Fruit fly (Drosophila melanogaster): Measurements from ENCODE around the gene comt.
A peak's percentile ranks its signal among the peaks of the same experiment; 100 is the strongest.

Gene comt

dm6 chrX:13251310-13251709 is 7.5 kb upstream of the comt start (continued):
- TF ChIP-seq CG31441 (GFP tag; IDR thresholded peaks at IDR 0.05) (peak; percentile 73), CG6854 (GFP tag; optimal IDR thresholded peaks at IDR 0.05) (peak; percentile 44), CG18619 (GFP tag; optimal IDR thresholded peaks at IDR 0.05) (peak; percentile 45), Opbp (GFP tag; IDR thresholded peaks at IDR 0.05; ENCODE audit: partially characterized antibody) (no peak), CG6689 (GFP tag; IDR thresholded peaks at IDR 0.05) (peak; percentile 85), Oaz (GFP tag; IDR thresholded peaks at IDR 0.05) (0 out of 2 replicates have a peak, but pooled peaks have one; percentile 46), CG7928 (GFP tag; optimal IDR thresholded peaks at IDR 0.05) (peak; percentile 44), CG14710 (tag; optimal IDR thresholded peaks at IDR 0.05) (peak; percentile 36), CG9932 (GFP tag; IDR thresholded peaks at IDR 0.05) (peak; percentile 70), CG5180 (GFP tag; optimal IDR thresholded peaks at IDR 0.05) (peak; percentile 73), BtbVII (GFP tag; optimal IDR thresholded peaks at IDR 0.05) (peak; percentile 61), sd (tag; optimal IDR thresholded peaks at IDR 0.05) (peak; percentile 31), CG7357 (GFP tag; IDR thresholded peaks at IDR 0.05) (peak; percentile 70), fd102C (GFP tag; optimal IDR thresholded peaks at IDR 0.05) (no peak), pita (GFP tag; optimal IDR thresholded peaks at IDR 0.05) (no peak), Doc2 (GFP tag; IDR thresholded peaks at IDR 0.05) (peak; percentile 56), MESR4 (GFP tag; optimal IDR thresholded peaks at IDR 0.05) (no peak), odd (GFP tag; optimal IDR thresholded peaks at IDR 0.05) (peak; percentile 28), klu (GFP tag; IDR thresholded peaks at IDR 0.05) (0 out of 2 replicates have a peak, but pooled peaks have one; percentile 45), lab (GFP tag; optimal IDR thresholded peaks at IDR 0.05) (peak; percentile 79), dysf (GFP tag; IDR thresholded peaks at IDR 0.05) (peak; percentile 86), Blimp-1 (GFP tag; optimal IDR thresholded peaks at IDR 0.05) (peak; percentile 77), CG30020 (tag; optimal IDR thresholded peaks at IDR 0.05) (peak; percentile 1), Taf1 (GFP tag; IDR thresholded peaks at IDR 0.05) (peak; percentile 23; the same call in 1 of the 2 replicates), ewg (GFP tag; optimal IDR thresholded peaks at IDR 0.05) (peak; percentile 69), Sry-δ (GFP tag; optimal IDR thresholded peaks at IDR 0.05) (peak; percentile 40), CG12104 (GFP tag; optimal IDR thresholded peaks at IDR 0.05) (peak; percentile 19), CG17802 (tag; optimal IDR thresholded peaks at IDR 0.05) (peak; percentile 46), CG15696 (tag; optimal IDR thresholded peaks at IDR 0.05) (no peak), CG1529 (GFP tag; optimal IDR thresholded peaks at IDR 0.05) (peak; percentile 30), CG10366 (GFP tag; IDR thresholded peaks at IDR 0.05) (peak; percentile 83), tap (tag; optimal IDR thresholded peaks at IDR 0.05) (peak; percentile 84), sc (optimal IDR thresholded peaks at IDR 0.05) (no peak), sc (GFP tag; optimal IDR thresholded peaks at IDR 0.05) (peak; percentile 47), Ada2b (GFP tag; IDR thresholded peaks at IDR 0.05) (peak; percentile 81), Hr39 (optimal IDR thresholded peaks at IDR 0.05) (no peak), CG2678 (tag; optimal IDR thresholded peaks at IDR 0.05) (peak; percentile 89)

dm6 chrX:13253062-13253724 is 5.6 kb upstream of the comt start:
- TF ChIP-seq CG4282 (GFP tag; optimal IDR thresholded peaks at IDR 0.05) (no peak), knrl (GFP tag; IDR thresholded peaks at IDR 0.05; ENCODE audit: partially characterized antibody) (no peak), pum (GFP tag; optimal IDR thresholded peaks at IDR 0.05) (peak; percentile 17), CG11398 (GFP tag; optimal IDR thresholded peaks at IDR 0.05) (no peak), Atf-2 (GFP tag; optimal IDR thresholded peaks at IDR 0.05) (no peak), CG12219 (GFP tag; optimal IDR thresholded peaks at IDR 0.05) (no peak), CG17912 (GFP tag; optimal IDR thresholded peaks at IDR 0.05) (no peak), fd64A (GFP tag; optimal IDR thresholded peaks at IDR 0.05) (no peak), ato (GFP tag; IDR thresholded peaks at IDR 0.05; ENCODE audit: partially characterized antibody) (no peak), CG12769 (tag; optimal IDR thresholded peaks at IDR 0.05) (peak; percentile 66), CG7963 (GFP tag; IDR thresholded peaks at IDR 0.05; ENCODE audit: partially characterized antibody) (no peak), CTCF (GFP tag; optimal IDR thresholded peaks at IDR 0.05) (no peak), unpg (GFP tag; optimal IDR thresholded peaks at IDR 0.05) (peak; percentile 31), Hmr (GFP tag; optimal IDR thresholded peaks at IDR 0.05) (peak; percentile 27), CG2875 (GFP tag; optimal IDR thresholded peaks at IDR 0.05) (no peak)
